Worm (Caenorhabditis elegans) whole organism, early embryonic: ENCODE data around the gene C24H12.4.

Experiments used
- B0310.2 ChIP-seq: sonication (generic microtip); optimal IDR thresholded peaks from 2 replicates; lab custom pipeline; 2016; ENCODE audit warnings: mild to moderate bottlenecking, missing genetic modification characterization, missing compliant biosample characterization
- F13C5.2 ChIP-seq: sonication (generic microtip); optimal IDR thresholded peaks from 2 replicates; lab custom pipeline; 2017; ENCODE audit warnings: mild to moderate bottlenecking, missing genetic modification characterization, inconsistent platforms, missing compliant biosample characterization
- aly-1 ChIP-seq: sonication (generic microtip); optimal IDR thresholded peaks from 2 replicates; lab custom pipeline; 2016; ENCODE audit warnings: missing genetic modification characterization, missing compliant biosample characterization
- ama-1 ChIP-seq: fragments of 150-350 bp; optimal IDR thresholded peaks from 2 replicates; lab custom pipeline; 2014
- ceh-36 ChIP-seq: sonication (generic microtip); optimal IDR thresholded peaks from 2 replicates; lab custom pipeline; 2016; ENCODE audit warnings: missing genetic modification characterization, inconsistent platforms, missing compliant biosample characterization
- ets-7 ChIP-seq: sonication (generic microtip); optimal IDR thresholded peaks from 2 replicates; lab custom pipeline; 2016; ENCODE audit warnings: missing genotype, missing genetic modification characterization, missing compliant biosample characterization
- flt-1 ChIP-seq: fragments of 200-800 bp; sonication (Bioruptor generic); IDR thresholded peaks from 2 replicates; pipeline ENCODE4 v1.3.6; 2022; ENCODE audit warnings: missing genetic modification characterization, missing compliant biosample characterization
- hmbx-1 ChIP-seq: sonication (generic microtip); optimal IDR thresholded peaks from 2 replicates; lab custom pipeline; 2016; ENCODE audit warnings: mild to moderate bottlenecking, missing genetic modification characterization, missing compliant biosample characterization
- hmg-4 ChIP-seq: fragments of 200-800 bp; sonication (Bioruptor generic); optimal IDR thresholded peaks from 2 replicates; lab custom pipeline; 2018; ENCODE audit warnings: mild to moderate bottlenecking, missing genetic modification characterization, missing compliant biosample characterization
- pes-1 ChIP-seq: fragments of 200-800 bp; sonication (Bioruptor generic); IDR thresholded peaks from 2 replicates; pipeline ENCODE4 v1.3.6; 2022; ENCODE audit warnings: missing genetic modification reagents, missing genetic modification characterization, missing compliant biosample characterization
- scrt-1 ChIP-seq: fragments of 200-800 bp; sonication (Bioruptor generic); IDR thresholded peaks from 2 replicates; pipeline ENCODE4 v1.3.6; 2022; ENCODE audit warnings: missing genetic modification characterization, missing compliant biosample characterization
- sea-1 ChIP-seq: fragments of 200-800 bp; sonication (Bioruptor generic); conservative IDR thresholded peaks from 2 replicates; pipeline ENCODE4 v1.3.6; 2022; ENCODE audit warnings: missing genetic modification characterization, missing compliant biosample characterization
- tbx-11 ChIP-seq: fragments of 200-800 bp; sonication (Bioruptor generic); IDR thresholded peaks from 2 replicates; pipeline ENCODE4 v1.3.6; 2022; ENCODE audit warnings: missing genetic modification characterization, missing compliant biosample characterization

- TF ChIP-seq tbx-11 (GFP tag; lab: Robert Waterston, UW) (no peak), F13C5.2 (tag; lab: Kevin White, UChicago) (no peak), B0310.2 (tag; lab: Kevin White, UChicago) (no peak), pes-1 (GFP tag; lab: Robert Waterston, UW) (no peak), ama-1 (lab: Kevin White, UChicago) (no peak), hmg-4 (GFP tag; lab: Kevin White, UChicago) (no peak), flt-1 (no peak), ceh-36 (tag; lab: Kevin White, UChicago) (no peak), aly-1 (no peak), ets-7 (tag; lab: Kevin White, UChicago) (no peak), sea-1 (GFP tag; lab: Robert Waterston, UW) (no peak), hmbx-1 (tag; lab: Kevin White, UChicago) (no peak), scrt-1 (GFP tag; lab: Robert Waterston, UW) (no peak)
Observed at ce11 chrII:418782-419181, 7.8 kb downstream of the C24H12.4 start, which contains the start of gene C24H12.6.
